Worm (Caenorhabditis elegans) whole organism, L2 larva: ENCODE results near the gene Y39B6A.69.

Experiments used
- R02D3.7 ChIP-seq: fragments of 150-350 bp; optimal IDR thresholded peaks from 2 replicates; lab custom pipeline; 2014; ENCODE audit warnings: missing biosample characterization, missing genetic modification characterization
- blmp-1 ChIP-seq: sonication (generic microtip); optimal IDR thresholded peaks from 2 replicates; lab custom pipeline; 2017; ENCODE audit warnings: missing genetic modification characterization, mild to moderate bottlenecking, missing compliant biosample characterization, antibody characterized with exemption, moderate library complexity; ENCODE audit not compliant: insufficient read depth
- lin-39 ChIP-seq: fragments of 150-350 bp; optimal IDR thresholded peaks from 2 replicates; lab custom pipeline; 2014; ENCODE audit warnings: missing biosample characterization, missing genetic modification reagents, missing genetic modification characterization
- nhr-10 ChIP-seq: sonication (generic microtip); optimal IDR thresholded peaks from 2 replicates; lab custom pipeline; 2017; ENCODE audit warnings: missing biosample characterization, missing genetic modification characterization
- nhr-12 ChIP-seq: fragments of 150-350 bp; optimal IDR thresholded peaks from 2 replicates; lab custom pipeline; 2014; ENCODE audit warnings: missing biosample characterization, missing genetic modification characterization
- nhr-129 ChIP-seq: fragments of 150-350 bp; optimal IDR thresholded peaks from 2 replicates; lab custom pipeline; 2014; ENCODE audit warnings: missing biosample characterization, missing genetic modification characterization
- nhr-23 ChIP-seq: fragments of 150-350 bp; optimal IDR thresholded peaks from 2 replicates; lab custom pipeline; 2014; ENCODE audit warnings: missing biosample characterization, missing genetic modification reagents, missing genetic modification characterization
- nhr-237 ChIP-seq: fragments of 150-350 bp; optimal IDR thresholded peaks from 2 replicates; lab custom pipeline; 2014; ENCODE audit warnings: missing biosample characterization, missing genetic modification characterization
- skn-1 ChIP-seq: sonication (generic microtip); optimal IDR thresholded peaks from 2 replicates; lab custom pipeline; 2017; ENCODE audit warnings: missing biosample characterization, missing genetic modification characterization
- unc-39 ChIP-seq: fragments of 150-350 bp; optimal IDR thresholded peaks from 2 replicates; lab custom pipeline; 2014; ENCODE audit warnings: missing biosample characterization, missing genetic modification characterization
- unc-55 ChIP-seq: fragments of 150-350 bp; sonication (generic microtip); optimal IDR thresholded peaks from 3 replicates; lab custom pipeline; 2014; ENCODE audit warnings: missing biosample characterization, missing genetic modification reagents, missing genetic modification characterization
- ztf-4 ChIP-seq: fragments of 150-350 bp; optimal IDR thresholded peaks from 2 replicates; lab custom pipeline; 2014; ENCODE audit warnings: missing biosample characterization, missing genetic modification characterization

DNA sequence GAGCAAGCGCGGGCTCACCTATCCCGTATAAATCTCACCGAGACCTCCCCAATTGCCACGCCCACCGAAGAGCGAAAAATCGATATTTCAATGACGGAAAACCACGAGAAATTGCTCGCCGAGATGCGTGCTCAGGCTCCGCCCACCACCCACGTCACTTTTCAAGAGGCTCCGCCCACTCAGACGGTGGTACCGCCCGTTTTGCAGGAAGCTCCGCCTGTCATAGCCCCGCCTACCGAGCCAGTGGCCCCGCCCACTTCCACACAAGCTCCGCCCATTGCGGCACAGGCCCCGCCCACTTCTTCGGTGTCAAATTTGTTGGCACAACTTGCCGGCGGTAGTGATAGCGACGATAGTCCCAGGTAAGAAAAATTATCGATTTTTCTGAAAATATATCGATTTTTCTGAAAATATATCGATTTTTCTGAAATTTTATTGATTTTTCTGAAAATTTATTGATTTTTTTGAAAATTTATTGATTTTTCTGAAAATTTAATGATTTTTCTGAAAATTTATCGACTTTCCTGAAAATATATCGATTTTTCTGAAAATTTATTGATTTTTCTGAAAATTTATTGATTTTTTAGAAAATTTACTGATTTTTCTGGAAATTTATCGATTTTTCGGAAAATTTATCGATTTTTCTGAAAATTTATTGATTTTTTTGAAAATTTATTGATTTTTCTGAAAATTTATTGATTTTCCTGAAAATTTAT lies 22.6 kb downstream of the Y39B6A.69 start:
- TF ChIP-seq nhr-23 (no peak), ztf-4 (tag; lab: Kevin White, UChicago) (no peak), nhr-12 (tag; lab: Kevin White, UChicago) (no peak), lin-39 (no peak), nhr-237 (no peak), skn-1 (no peak), nhr-129 (tag; lab: Kevin White, UChicago) (no peak), R02D3.7 (tag; lab: Kevin White, UChicago) (no peak), blmp-1 (tag; lab: Kevin White, UChicago) (no peak), unc-55 (no peak), unc-39 (tag; lab: Kevin White, UChicago) (no peak), nhr-10 (tag; lab: Kevin White, UChicago) (no peak)
